Worm (Caenorhabditis elegans): ENCODE data around the gene hsp-12.2.

ce11 chrIII:8093079-8093623, 44.7 kb upstream of the hsp-12.2 start, which contains the start of gene K06H7.2:
- TF ChIP-seq nhr-11 (tag; optimal IDR thresholded peaks at IDR 0.05) (no peak), pha-4 (tag; optimal IDR thresholded peaks at IDR 0.05) (peak; percentile 83), nhr-28 (tag; optimal IDR thresholded peaks at IDR 0.05) (no peak), jun-1 (tag; optimal IDR thresholded peaks at IDR 0.05) (no peak), fkh-10 (GFP tag; optimal IDR thresholded peaks at IDR 0.05) (no peak), aly-2 (tag; optimal IDR thresholded peaks at IDR 0.05) (no peak), pqm-1 (tag; optimal IDR thresholded peaks at IDR 0.05) (no peak), unc-39 (tag; optimal IDR thresholded peaks at IDR 0.05) (no peak), snpc-4 (tag; optimal IDR thresholded peaks at IDR 0.05) (peak; percentile 68), unc-62 (GFP tag; optimal IDR thresholded peaks at IDR 0.05) (no peak)

Data from whole organism, L3 larva.